Fruit fly (Drosophila melanogaster) whole organism, embryonic: ENCODE measurements around the gene CAH4.

Experiments
- Atf-2 ChIP-seq: fragments of 200-800 bp; sonication (Bioruptor generic); optimal IDR thresholded peaks from 2 replicates; lab custom pipeline; 2016; ENCODE audit warnings: missing biosample characterization, missing genetic modification characterization
- CG10209 ChIP-seq: fragments of 200-800 bp; sonication (Bioruptor generic); optimal IDR thresholded peaks from 3 replicates; lab custom pipeline; 2017; ENCODE audit warnings: missing biosample characterization, mild to moderate bottlenecking, missing genetic modification characterization, missing genetic modification reagents
- CG10274 ChIP-seq: fragments of 200-800 bp; sonication (Bioruptor generic); optimal IDR thresholded peaks from 3 replicates; lab custom pipeline; 2017; ENCODE audit warnings: missing biosample characterization, mild to moderate bottlenecking, missing genetic modification characterization
- CG10565 ChIP-seq: fragments of 200-800 bp; sonication (Bioruptor generic); optimal IDR thresholded peaks from 3 replicates; lab custom pipeline; 2016; ENCODE audit warnings: missing biosample characterization, mild to moderate bottlenecking, missing genetic modification characterization
- CG11560 ChIP-seq: fragments of 200-800 bp; sonication (Bioruptor generic); IDR thresholded peaks from 3 replicates; pipeline ENCODE4 v1.3.6; 2022; ENCODE audit warnings: missing biosample characterization, missing genetic modification characterization
- CG13296 ChIP-seq: fragments of 200-800 bp; sonication (Bioruptor generic); optimal IDR thresholded peaks from 3 replicates; lab custom pipeline; 2018; ENCODE audit warnings: missing biosample characterization, mild to moderate bottlenecking, missing genetic modification characterization
- CG14014 ChIP-seq: fragments of 200-800 bp; sonication (Bioruptor generic); IDR thresholded peaks from 2 replicates; pipeline ENCODE4 v1.3.6; 2022; ENCODE audit warnings: missing biosample characterization, missing genetic modification characterization
- CG14965 ChIP-seq: fragments of 200-800 bp; sonication (Bioruptor generic); optimal IDR thresholded peaks from 2 replicates; lab custom pipeline; 2016; ENCODE audit warnings: missing biosample characterization, missing genetic modification characterization, borderline replicate concordance
- CG15011 ChIP-seq: fragments of 200-800 bp; sonication (Bioruptor generic); optimal IDR thresholded peaks from 3 replicates; lab custom pipeline; 2018; ENCODE audit warnings: missing biosample characterization, mild to moderate bottlenecking, missing genetic modification characterization
- CG1602 ChIP-seq: fragments of 200-800 bp; sonication (Bioruptor generic); optimal IDR thresholded peaks from 3 replicates; lab custom pipeline; 2016; ENCODE audit warnings: missing biosample characterization, missing genetic modification characterization
- CG16779 ChIP-seq: fragments of 200-800 bp; sonication (Bioruptor generic); IDR thresholded peaks from 2 replicates; pipeline ENCODE4 v1.3.6; 2022; ENCODE audit warnings: missing biosample characterization, missing genetic modification characterization
- CG16815 ChIP-seq: fragments of 200-800 bp; sonication (Bioruptor generic); optimal IDR thresholded peaks from 3 replicates; lab custom pipeline; 2017; ENCODE audit warnings: missing biosample characterization, mild to moderate bottlenecking, missing genetic modification characterization
- CG18262 ChIP-seq: fragments of 200-800 bp; optimal IDR thresholded peaks from 3 replicates; lab custom pipeline; 2019; ENCODE audit warnings: missing biosample characterization, mild to moderate bottlenecking, missing genetic modification characterization, moderate library complexity
- CG3065 ChIP-seq: fragments of 200-800 bp; sonication (Bioruptor generic); optimal IDR thresholded peaks from 2 replicates; lab custom pipeline; 2016; ENCODE audit warnings: missing biosample characterization, missing genetic modification characterization
- CG32532 ChIP-seq: fragments of 200-800 bp; sonication (Bioruptor generic); IDR thresholded peaks from 2 replicates; pipeline ENCODE4 v1.3.6; 2022; ENCODE audit warnings: missing biosample characterization, missing genetic modification characterization
- CG3995 ChIP-seq: fragments of 200-800 bp; sonication (Bioruptor generic); optimal IDR thresholded peaks from 3 replicates; lab custom pipeline; 2016; ENCODE audit warnings: missing biosample characterization, missing genetic modification characterization
- CG4282 ChIP-seq: fragments of 200-800 bp; sonication (Bioruptor generic); optimal IDR thresholded peaks from 2 replicates; lab custom pipeline; 2016; ENCODE audit warnings: missing biosample characterization, missing genetic modification characterization
- CG5180 ChIP-seq: fragments of 200-800 bp; sonication (Bioruptor generic); optimal IDR thresholded peaks from 3 replicates; lab custom pipeline; 2017; ENCODE audit warnings: missing biosample characterization, missing genetic modification characterization, mild to moderate bottlenecking, moderate library complexity, missing genetic modification reagents
- CG5953 ChIP-seq: fragments of 200-800 bp; sonication (Bioruptor generic); IDR thresholded peaks from 2 replicates; pipeline ENCODE4 v1.3.6; 2022; ENCODE audit warnings: missing biosample characterization, missing genetic modification characterization
- CG7357 ChIP-seq: fragments of 200-800 bp; sonication (Bioruptor generic); IDR thresholded peaks from 3 replicates; pipeline ENCODE4 v1.3.6; 2022; ENCODE audit warnings: missing biosample characterization, missing genetic modification characterization
- CG7786 ChIP-seq: fragments of 200-800 bp; sonication (Bioruptor generic); optimal IDR thresholded peaks from 2 replicates; lab custom pipeline; 2016; ENCODE audit warnings: missing biosample characterization, missing genetic modification characterization
- CrebB ChIP-seq: fragments of 200-800 bp; sonication (Bioruptor generic); optimal IDR thresholded peaks from 3 replicates; lab custom pipeline; 2018; ENCODE audit warnings: missing biosample characterization, mild to moderate bottlenecking, missing genetic modification characterization
- Dfd ChIP-seq, 2 experiments: fragments of >200 bp; optimal IDR thresholded peaks; 2 replicates each; lab custom pipeline; 2017; ENCODE audit warnings: missing biosample characterization in 2 of 2, missing genetic modification characterization in 2 of 2
- Elba2 ChIP-seq: fragments of 200-800 bp; sonication (Bioruptor generic); optimal IDR thresholded peaks from 3 replicates; lab custom pipeline; 2016; ENCODE audit warnings: missing biosample characterization, missing genetic modification characterization
- Hr3 ChIP-seq: fragments of 200-800 bp; sonication (Bioruptor generic); optimal IDR thresholded peaks from 3 replicates; lab custom pipeline; 2016; ENCODE audit warnings: missing biosample characterization, missing genetic modification characterization
- Hr39 ChIP-seq: fragments of >200 bp; optimal IDR thresholded peaks from 2 replicates; lab custom pipeline; 2017
- Hr78 ChIP-seq, 2 experiments: fragments of 200-800 bp in 1 of 2; fragments of >200 bp in 1 of 2; sonication (Bioruptor generic) in 1 of 2; optimal IDR thresholded peaks; 2 replicates each; lab custom pipeline; 2017 to 2019; ENCODE audit warnings: missing biosample characterization in 2 of 2, missing genetic modification characterization in 2 of 2, mild to moderate bottlenecking in 1 of 2, moderate library complexity in 1 of 2
- Lhr ChIP-seq: fragments of 200-800 bp; sonication (Bioruptor generic); optimal IDR thresholded peaks from 3 replicates; lab custom pipeline; 2017; ENCODE audit warnings: mild to moderate bottlenecking, missing biosample characterization, missing genetic modification reagents, missing genetic modification characterization
- Med ChIP-seq: fragments of 200-800 bp; sonication (Bioruptor generic); peaks from one replicate; lab custom pipeline; 2016; ENCODE audit warnings: missing biosample characterization, missing genetic modification characterization, mild to moderate bottlenecking, inconsistent platforms, moderate library complexity
- Neu2 ChIP-seq: fragments of 200-800 bp; sonication (Bioruptor generic); optimal IDR thresholded peaks from 3 replicates; lab custom pipeline; 2016; ENCODE audit warnings: missing biosample characterization, missing genetic modification characterization, borderline replicate concordance
- Opbp ChIP-seq: fragments of 200-800 bp; sonication (Bioruptor generic); IDR thresholded peaks from 3 replicates; pipeline ENCODE4 v1.3.6; 2022; ENCODE audit warnings: missing biosample characterization, missing genetic modification characterization; ENCODE audit not compliant: partially characterized antibody
- Ssrp ChIP-seq: fragments of 200-800 bp; sonication (Bioruptor generic); optimal IDR thresholded peaks from 2 replicates; lab custom pipeline; 2018; ENCODE audit warnings: missing biosample characterization, mild to moderate bottlenecking, missing genetic modification characterization, moderate library complexity
- Tbp ChIP-seq: fragments of >200 bp; optimal IDR thresholded peaks from 2 replicates; lab custom pipeline; 2018; ENCODE audit warnings: missing biosample characterization, missing genetic modification characterization
- bigmax ChIP-seq: fragments of 200-800 bp; sonication (Bioruptor generic); optimal IDR thresholded peaks from 2 replicates; lab custom pipeline; 2018; ENCODE audit warnings: missing biosample characterization, mild to moderate bottlenecking, missing genetic modification characterization
- caup ChIP-seq: fragments of 200-800 bp; sonication (Bioruptor generic); optimal IDR thresholded peaks from 3 replicates; lab custom pipeline; 2017; ENCODE audit warnings: missing biosample characterization, mild to moderate bottlenecking, missing genetic modification characterization, moderate library complexity; ENCODE audit not compliant: severe bottlenecking
- ci ChIP-seq: fragments of 200-800 bp; sonication (Bioruptor generic); IDR thresholded peaks from 3 replicates; pipeline ENCODE4 v1.3.6; 2022; ENCODE audit warnings: missing biosample characterization, missing genetic modification characterization
- dan ChIP-seq: fragments of 200-800 bp; sonication (Bioruptor generic); IDR thresholded peaks from 2 replicates; pipeline ENCODE4 v1.3.6; 2022; ENCODE audit warnings: missing biosample characterization, missing genetic modification characterization
- dati ChIP-seq: fragments of 200-800 bp; sonication (Bioruptor generic); IDR thresholded peaks from 2 replicates; pipeline ENCODE4 v1.3.6; 2022; ENCODE audit warnings: missing biosample characterization, missing genetic modification characterization
- ftz-f1 ChIP-seq: fragments of 200-800 bp; sonication (Bioruptor generic); optimal IDR thresholded peaks from 2 replicates; lab custom pipeline; 2016; ENCODE audit warnings: missing biosample characterization, missing genetic modification characterization
- gcm2 ChIP-seq: fragments of 200-800 bp; sonication (Bioruptor generic); optimal IDR thresholded peaks from 2 replicates; lab custom pipeline; 2016; ENCODE audit warnings: missing biosample characterization, missing genetic modification characterization
- gt ChIP-seq: fragments of 200-800 bp; sonication (Bioruptor generic); IDR thresholded peaks from 2 replicates; pipeline ENCODE4 v1.3.6; 2022; ENCODE audit warnings: missing biosample characterization, missing genetic modification characterization
- kah ChIP-seq: fragments of 200-800 bp; sonication (Bioruptor generic); optimal IDR thresholded peaks from 2 replicates; lab custom pipeline; 2018; ENCODE audit warnings: missing biosample characterization, mild to moderate bottlenecking, missing genetic modification characterization
- lilli ChIP-seq: fragments of 200-800 bp; sonication (Bioruptor generic); optimal IDR thresholded peaks from 3 replicates; lab custom pipeline; 2016; ENCODE audit warnings: missing biosample characterization, missing genetic modification characterization
- mirr ChIP-seq: fragments of 200-800 bp; sonication (Bioruptor generic); optimal IDR thresholded peaks from 3 replicates; lab custom pipeline; 2018; ENCODE audit warnings: missing biosample characterization, mild to moderate bottlenecking, missing genetic modification characterization
- pros ChIP-seq: fragments of 200-800 bp; sonication (Bioruptor generic); optimal IDR thresholded peaks from 3 replicates; lab custom pipeline; 2019; ENCODE audit warnings: missing biosample characterization, mild to moderate bottlenecking, missing genetic modification characterization, moderate library complexity
- row ChIP-seq: fragments of 200-800 bp; sonication (Bioruptor generic); IDR thresholded peaks from 3 replicates; pipeline ENCODE4 v1.3.6; 2022; ENCODE audit warnings: missing biosample characterization, missing genetic modification characterization
- sisA ChIP-seq: fragments of 200-800 bp; sonication (Bioruptor generic); IDR thresholded peaks from 2 replicates; pipeline ENCODE4 v1.3.6; 2022; ENCODE audit warnings: missing biosample characterization, missing genetic modification characterization
- sqz ChIP-seq: fragments of 200-800 bp; sonication (Bioruptor generic); optimal IDR thresholded peaks from 3 replicates; lab custom pipeline; 2018; ENCODE audit warnings: missing biosample characterization, mild to moderate bottlenecking, missing genetic modification characterization
- wdn ChIP-seq: fragments of 200-800 bp; sonication (Bioruptor generic); IDR thresholded peaks from 2 replicates; pipeline ENCODE4 v1.3.6; 2022; ENCODE audit warnings: missing biosample characterization, missing genetic modification characterization
- wor ChIP-seq: fragments of 200-800 bp; sonication (Bioruptor generic); IDR thresholded peaks from 2 replicates; pipeline ENCODE4 v1.3.6; 2022; ENCODE audit warnings: missing biosample characterization, missing genetic modification characterization
- z ChIP-seq: fragments of 200-800 bp; sonication (Bioruptor generic); IDR thresholded peaks from 3 replicates; pipeline ENCODE4 v1.3.6; 2022; ENCODE audit warnings: missing biosample characterization, missing genetic modification characterization

CAH4 gene

DNA sequence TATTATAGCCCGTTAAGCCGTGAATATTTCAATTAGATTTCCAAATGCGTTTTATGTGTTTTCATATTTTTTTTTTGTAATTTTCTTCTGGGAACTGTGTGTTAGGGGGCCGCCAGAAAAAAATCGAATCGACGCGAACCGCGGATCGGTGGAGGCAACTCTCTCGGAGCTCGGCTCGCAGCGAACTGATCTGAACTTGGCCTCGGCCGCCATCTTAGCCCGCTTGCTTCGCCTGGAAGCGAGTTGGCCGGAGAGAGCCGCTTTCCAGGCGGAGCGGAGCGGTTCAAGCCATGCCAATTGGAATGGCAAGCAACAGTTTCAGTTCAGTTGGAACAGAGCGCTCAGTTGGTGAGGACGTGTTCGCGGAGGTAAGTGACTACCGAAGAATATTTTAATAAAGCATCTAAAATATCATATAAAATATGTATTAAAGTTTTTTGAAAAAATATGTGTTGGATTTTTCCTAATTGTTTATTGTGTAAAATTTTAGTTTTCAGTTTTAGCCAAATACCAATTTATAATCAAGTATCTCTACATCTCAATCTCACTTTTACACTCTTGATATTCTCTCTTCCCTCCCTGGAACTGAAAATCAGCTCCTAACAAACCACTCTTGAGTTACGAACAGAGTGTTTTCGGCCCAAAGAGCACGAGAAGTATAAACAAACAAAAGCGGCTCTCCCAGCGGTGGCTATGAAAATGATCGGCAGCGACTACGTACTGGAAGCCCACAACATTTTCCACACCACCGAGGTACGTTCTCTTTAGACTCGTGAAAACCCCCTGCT lies 37.3 kb upstream of the CAH4 start, which contains the start of the genes CG31121 and CG11069 (continued):
- TF ChIP-seq CrebB = no peak
- TF ChIP-seq ci (GFP tag; lab: Robert Waterston, UW) = peak; percentile 15; the same call in 1 of the 3 replicates
- no peak for TF ChIP-seq CG10209 (GFP tag; lab: Kevin White, UChicago)
- TF ChIP-seq sqz (GFP tag; lab: Kevin White, UChicago) = peak; percentile 58
- no peak for TF ChIP-seq CG7786
- TF ChIP-seq sisA (GFP tag; lab: Robert Waterston, UW) = no peak
- TF ChIP-seq wdn (GFP tag; lab: Robert Waterston, UW) = no peak
- no peak for TF ChIP-seq CG14965 (GFP tag; lab: Kevin White, UChicago)
- no peak for TF ChIP-seq dan (GFP tag; lab: Robert Waterston, UW)
- no peak for TF ChIP-seq Lhr
- no peak for TF ChIP-seq CG32532 (GFP tag; lab: Robert Waterston, UW)
- TF ChIP-seq mirr (GFP tag; lab: Kevin White, UChicago) = no peak
- TF ChIP-seq wor = no peak
- TF ChIP-seq Opbp = 0 out of 3 replicates have a peak, but pooled peaks have one; percentile 42
- TF ChIP-seq CG16815 (GFP tag; lab: Kevin White, UChicago) = no peak
- TF ChIP-seq Neu2 (GFP tag; lab: Kevin White, UChicago) = no peak
- TF ChIP-seq CG3995 = no peak
- TF ChIP-seq gcm2 (GFP tag; lab: Kevin White, UChicago) = no peak
- no peak for TF ChIP-seq bigmax (GFP tag; lab: Kevin White, UChicago)
- no peak for TF ChIP-seq Ssrp (tag; lab: Kevin White, UChicago)
- no peak for TF ChIP-seq Dfd (GFP tag; optimal IDR thresholded peaks at IDR 0.05; lab: Kevin White, UChicago)
- peak; percentile 31 for TF ChIP-seq Med
- no peak for TF ChIP-seq CG3065 (GFP tag; lab: Kevin White, UChicago)
- TF ChIP-seq Elba2 (GFP tag; lab: Kevin White, UChicago) = peak; percentile 31
- no peak for TF ChIP-seq CG15011
- TF ChIP-seq CG14014 (GFP tag; lab: Robert Waterston, UW) = no peak
- TF ChIP-seq CG10274 (GFP tag; lab: Kevin White, UChicago) = no peak
- TF ChIP-seq CG7357 (GFP tag; lab: Robert Waterston, UW) = no peak
- no peak for TF ChIP-seq CG5953 (GFP tag; lab: Robert Waterston, UW)
- no peak for TF ChIP-seq CG1602
- TF ChIP-seq CG4282 (GFP tag; lab: Kevin White, UChicago) = no peak
- TF ChIP-seq CG13296 = no peak
- no peak for TF ChIP-seq Atf-2 (GFP tag; lab: Kevin White, UChicago)
- TF ChIP-seq dati (GFP tag; lab: Robert Waterston, UW) = no peak
- peak in 1 of 2 experiments; percentile 2 for TF ChIP-seq Hr78 (GFP tag; optimal IDR thresholded peaks at IDR 0.05; lab: Kevin White, UChicago)
- no peak for TF ChIP-seq Hr39
- peak; percentile 74 for TF ChIP-seq z
- TF ChIP-seq CG10565 (GFP tag; lab: Kevin White, UChicago) = no peak
- TF ChIP-seq Tbp (GFP tag; lab: Kevin White, UChicago) = no peak
- TF ChIP-seq kah (GFP tag; lab: Kevin White, UChicago) = peak; percentile 4
- TF ChIP-seq Hr3 (GFP tag; lab: Kevin White, UChicago) = no peak
- no peak for TF ChIP-seq gt (GFP tag; lab: Robert Waterston, UW)
- TF ChIP-seq pros (GFP tag; lab: Kevin White, UChicago) = peak; percentile 24
- TF ChIP-seq CG18262 = no peak
- no peak for TF ChIP-seq lilli (GFP tag; lab: Kevin White, UChicago)
- no peak for TF ChIP-seq CG16779 (GFP tag; lab: Robert Waterston, UW)
- TF ChIP-seq CG11560 (tag; lab: Robert Waterston, UW) = no peak
- peak; percentile 67 for TF ChIP-seq ftz-f1
- TF ChIP-seq row = no peak; the same call in 2 of the 3 replicates
- peak; percentile 38 for TF ChIP-seq CG5180 (GFP tag; lab: Kevin White, UChicago)
- TF ChIP-seq caup (GFP tag; lab: Kevin White, UChicago) = no peak
